Fruit fly (Drosophila melanogaster) whole organism, embryonic: Measurements from ENCODE around the gene Hrd3.

ENCODE experiments used
- Adf1 ChIP-seq: fragments of 200-800 bp; sonication (Bioruptor generic); IDR thresholded peaks from 2 replicates; pipeline ENCODE4 v1.3.6; 2022; ENCODE audit warnings: missing biosample characterization, missing genetic modification characterization
- CG12391 ChIP-seq: fragments of 200-800 bp; sonication (Bioruptor generic); optimal IDR thresholded peaks from 3 replicates; lab custom pipeline; 2018; ENCODE audit warnings: missing biosample characterization, mild to moderate bottlenecking, missing genetic modification characterization, moderate library complexity
- CG14965 ChIP-seq: fragments of 200-800 bp; sonication (Bioruptor generic); optimal IDR thresholded peaks from 2 replicates; lab custom pipeline; 2016; ENCODE audit warnings: missing biosample characterization, missing genetic modification characterization, borderline replicate concordance
- CG15479 ChIP-seq: fragments of 200-800 bp; sonication (Bioruptor generic); optimal IDR thresholded peaks from 3 replicates; lab custom pipeline; 2019; ENCODE audit warnings: missing biosample characterization, mild to moderate bottlenecking, missing genetic modification characterization, moderate library complexity
- CG15514 ChIP-seq: fragments of 200-800 bp; sonication (Bioruptor generic); optimal IDR thresholded peaks from 3 replicates; lab custom pipeline; 2017; ENCODE audit warnings: missing biosample characterization, missing genetic modification characterization, mild to moderate bottlenecking, moderate library complexity, missing genetic modification reagents
- CG1603 ChIP-seq: fragments of 200-800 bp; sonication (Bioruptor generic); optimal IDR thresholded peaks from 2 replicates; lab custom pipeline; 2019; ENCODE audit warnings: missing biosample characterization, mild to moderate bottlenecking, missing genetic modification characterization, moderate library complexity
- CG1647 ChIP-seq: fragments of 200-800 bp; sonication (Bioruptor generic); optimal IDR thresholded peaks from 3 replicates; lab custom pipeline; 2016; ENCODE audit warnings: missing biosample characterization, missing genetic modification characterization
- CG16863 ChIP-seq: fragments of 200-800 bp; sonication (Bioruptor generic); optimal IDR thresholded peaks from 3 replicates; lab custom pipeline; 2016; ENCODE audit warnings: missing biosample characterization, missing genetic modification characterization
- CG18262 ChIP-seq: fragments of 200-800 bp; optimal IDR thresholded peaks from 3 replicates; lab custom pipeline; 2019; ENCODE audit warnings: missing biosample characterization, mild to moderate bottlenecking, missing genetic modification characterization, moderate library complexity
- CG18619 ChIP-seq: fragments of 200-800 bp; sonication (Bioruptor generic); optimal IDR thresholded peaks from 3 replicates; lab custom pipeline; 2017; ENCODE audit warnings: missing biosample characterization, mild to moderate bottlenecking, missing genetic modification characterization
- CG2129 ChIP-seq: fragments of 200-800 bp; sonication (Bioruptor generic); IDR thresholded peaks from 2 replicates; pipeline ENCODE4 v1.3.6; 2022; ENCODE audit warnings: missing biosample characterization, missing genetic modification characterization; ENCODE audit not compliant: partially characterized antibody
- CG33557 ChIP-seq: fragments of 200-800 bp; sonication (Bioruptor generic); optimal IDR thresholded peaks from 2 replicates; lab custom pipeline; 2019; ENCODE audit warnings: missing biosample characterization, mild to moderate bottlenecking, missing genetic modification characterization, moderate library complexity
- CG34224 ChIP-seq: fragments of 200-800 bp; sonication (Bioruptor generic); IDR thresholded peaks from 3 replicates; pipeline ENCODE4 v1.3.6; 2022; ENCODE audit warnings: missing biosample characterization, missing genetic modification characterization; ENCODE audit not compliant: partially characterized antibody
- CG3995 ChIP-seq: fragments of 200-800 bp; sonication (Bioruptor generic); optimal IDR thresholded peaks from 3 replicates; lab custom pipeline; 2016; ENCODE audit warnings: missing biosample characterization, missing genetic modification characterization
- CG6689 ChIP-seq: fragments of 200-800 bp; sonication (Bioruptor generic); IDR thresholded peaks from 2 replicates; pipeline ENCODE4 v1.3.6; 2022; ENCODE audit warnings: missing biosample characterization, missing genetic modification characterization
- CG8944 ChIP-seq: fragments of 200-800 bp; sonication (Bioruptor generic); optimal IDR thresholded peaks from 3 replicates; lab custom pipeline; 2016; ENCODE audit warnings: missing biosample characterization, missing genetic modification characterization
- CG9215 ChIP-seq: fragments of 200-800 bp; sonication (Bioruptor generic); IDR thresholded peaks from 2 replicates; pipeline ENCODE4 v1.3.6; 2022; ENCODE audit warnings: missing biosample characterization, missing genetic modification characterization
- CG9797 ChIP-seq: fragments of 200-800 bp; sonication (Bioruptor generic); optimal IDR thresholded peaks from 3 replicates; lab custom pipeline; 2018; ENCODE audit warnings: missing biosample characterization, mild to moderate bottlenecking, missing genetic modification characterization
- CHES-1-like ChIP-seq: fragments of 200-800 bp; sonication (Bioruptor generic); optimal IDR thresholded peaks from 2 replicates; lab custom pipeline; 2016; ENCODE audit warnings: missing biosample characterization, missing genetic modification characterization
- D19B ChIP-seq: fragments of 200-800 bp; sonication (Bioruptor generic); optimal IDR thresholded peaks from 2 replicates; lab custom pipeline; 2017; ENCODE audit warnings: missing biosample characterization, mild to moderate bottlenecking, missing genetic modification characterization
- Deaf1 ChIP-seq: fragments of 200-800 bp; optimal IDR thresholded peaks from 3 replicates; lab custom pipeline; 2019; ENCODE audit warnings: missing biosample characterization, mild to moderate bottlenecking, missing genetic modification characterization, moderate library complexity
- Dip3 ChIP-seq: fragments of 200-800 bp; sonication (Bioruptor generic); optimal IDR thresholded peaks from 3 replicates; lab custom pipeline; 2016; ENCODE audit warnings: missing biosample characterization, missing genetic modification characterization
- Dref ChIP-seq: fragments of 200-800 bp; sonication (Bioruptor generic); IDR thresholded peaks from 2 replicates; pipeline ENCODE4 v1.3.6; 2022; ENCODE audit warnings: missing biosample characterization, missing genetic modification characterization
- Hey ChIP-seq: fragments of 200-800 bp; sonication (Bioruptor generic); optimal IDR thresholded peaks from 3 replicates; lab custom pipeline; 2018; ENCODE audit warnings: missing biosample characterization, mild to moderate bottlenecking, missing genetic modification characterization
- Hr78 ChIP-seq, 2 experiments: fragments of 200-800 bp in 1 of 2; fragments of >200 bp in 1 of 2; sonication (Bioruptor generic) in 1 of 2; optimal IDR thresholded peaks; 2 replicates each; lab custom pipeline; 2017 to 2019; ENCODE audit warnings: missing biosample characterization in 2 of 2, missing genetic modification characterization in 2 of 2, mild to moderate bottlenecking in 1 of 2, moderate library complexity in 1 of 2
- Jarid2 ChIP-seq: fragments of 200-800 bp; sonication (Bioruptor generic); optimal IDR thresholded peaks from 3 replicates; lab custom pipeline; 2017; ENCODE audit warnings: mild to moderate bottlenecking, missing biosample characterization, missing genetic modification reagents, missing genetic modification characterization
- Kr ChIP-seq: fragments of 200-800 bp; sonication (Bioruptor generic); optimal IDR thresholded peaks from 2 replicates; lab custom pipeline; 2017; ENCODE audit warnings: missing biosample characterization, mild to moderate bottlenecking, missing genetic modification characterization
- MESR4 ChIP-seq: fragments of 200-800 bp; sonication (Bioruptor generic); optimal IDR thresholded peaks from 2 replicates; lab custom pipeline; 2018; ENCODE audit warnings: missing biosample characterization, mild to moderate bottlenecking, missing genetic modification characterization, moderate library complexity
- MTF-1 ChIP-seq: fragments of 200-800 bp; sonication (Bioruptor generic); optimal IDR thresholded peaks from 2 replicates; lab custom pipeline; 2018; ENCODE audit warnings: missing biosample characterization, mild to moderate bottlenecking, missing genetic modification characterization, borderline replicate concordance
- Mrtf ChIP-seq: fragments of 200-800 bp; sonication (Bioruptor generic); IDR thresholded peaks from 3 replicates; pipeline ENCODE4 v1.3.6; 2022; ENCODE audit warnings: missing biosample characterization, missing genetic modification characterization
- Nf-YB ChIP-seq: fragments of 200-800 bp; sonication (Bioruptor generic); optimal IDR thresholded peaks from 3 replicates; lab custom pipeline; 2019; ENCODE audit warnings: missing biosample characterization, mild to moderate bottlenecking, missing genetic modification characterization, moderate library complexity
- Oli ChIP-seq: fragments of 200-800 bp; sonication (Bioruptor generic); optimal IDR thresholded peaks from 2 replicates; lab custom pipeline; 2018; ENCODE audit warnings: missing biosample characterization, mild to moderate bottlenecking, missing genetic modification characterization, moderate library complexity
- Ptx1 ChIP-seq: fragments of 200-800 bp; sonication (Bioruptor generic); IDR thresholded peaks from 2 replicates; pipeline ENCODE4 v1.3.6; 2022; ENCODE audit warnings: missing biosample characterization, missing genetic modification characterization
- Ssrp ChIP-seq: fragments of 200-800 bp; sonication (Bioruptor generic); optimal IDR thresholded peaks from 2 replicates; lab custom pipeline; 2018; ENCODE audit warnings: missing biosample characterization, mild to moderate bottlenecking, missing genetic modification characterization, moderate library complexity
- Stat92E ChIP-seq, 3 experiments: fragments of >200 bp in 2 of 3; fragments of 200-800 bp in 1 of 3; sonication (Bioruptor generic) in 1 of 3; optimal IDR thresholded peaks; 2 replicates each; lab custom pipeline; 2017 to 2019; ENCODE audit warnings: missing biosample characterization in 3 of 3, missing genetic modification characterization in 3 of 3, mild to moderate bottlenecking in 1 of 3, moderate library complexity in 1 of 3
- abd-A ChIP-seq: fragments of 200-800 bp; sonication (Bioruptor generic); optimal IDR thresholded peaks from 3 replicates; lab custom pipeline; 2019; ENCODE audit warnings: missing biosample characterization, mild to moderate bottlenecking, missing genetic modification characterization, moderate library complexity
- ac ChIP-seq: fragments of 200-800 bp; sonication (Bioruptor generic); optimal IDR thresholded peaks from 3 replicates; lab custom pipeline; 2017; ENCODE audit warnings: missing biosample characterization, mild to moderate bottlenecking, missing genetic modification characterization
- btn ChIP-seq: fragments of 200-800 bp; sonication (Bioruptor generic); optimal IDR thresholded peaks from 2 replicates; lab custom pipeline; 2016; ENCODE audit warnings: missing biosample characterization, missing genetic modification characterization
- chinmo ChIP-seq: fragments of 200-800 bp; sonication (Bioruptor generic); IDR thresholded peaks from 4 replicates; pipeline ENCODE4 v1.3.6; 2022; ENCODE audit warnings: missing biosample characterization, missing genetic modification characterization; ENCODE audit not compliant: partially characterized antibody
- dmrt11E ChIP-seq: fragments of 200-800 bp; sonication (Bioruptor generic); optimal IDR thresholded peaks from 3 replicates; lab custom pipeline; 2018; ENCODE audit warnings: missing biosample characterization, mild to moderate bottlenecking, missing genetic modification characterization, moderate library complexity
- dpn ChIP-seq, 2 experiments: fragments of 200-800 bp; sonication (Bioruptor generic); optimal IDR thresholded peaks; 3 replicates each; lab custom pipeline; 2016; ENCODE audit warnings: missing biosample characterization in 2 of 2, missing genetic modification characterization in 2 of 2
- emc ChIP-seq: fragments of 200-800 bp; sonication (Bioruptor generic); optimal IDR thresholded peaks from 2 replicates; lab custom pipeline; 2016; ENCODE audit warnings: missing biosample characterization, missing genetic modification characterization
- gfzf ChIP-seq: fragments of 200-800 bp; sonication (Bioruptor generic); optimal IDR thresholded peaks from 2 replicates; lab custom pipeline; 2016; ENCODE audit warnings: missing biosample characterization, mild to moderate bottlenecking, missing genetic modification characterization, moderate library complexity
- lbe ChIP-seq: fragments of 200-800 bp; sonication (Bioruptor generic); optimal IDR thresholded peaks from 2 replicates; lab custom pipeline; 2016; ENCODE audit warnings: missing biosample characterization, mild to moderate bottlenecking, missing genetic modification characterization
- mam ChIP-seq: fragments of 200-800 bp; sonication (Bioruptor generic); optimal IDR thresholded peaks from 3 replicates; lab custom pipeline; 2016; ENCODE audit warnings: missing biosample characterization, missing genetic modification characterization
- pum ChIP-seq: fragments of 200-800 bp; sonication (Bioruptor generic); optimal IDR thresholded peaks from 2 replicates; lab custom pipeline; 2016; ENCODE audit warnings: missing biosample characterization, missing genetic modification characterization
- sug ChIP-seq: fragments of 200-800 bp; optimal IDR thresholded peaks from 2 replicates; lab custom pipeline; 2019; ENCODE audit warnings: missing biosample characterization, mild to moderate bottlenecking, missing genetic modification characterization, moderate library complexity
- tin ChIP-seq: fragments of 200-800 bp; sonication (Bioruptor generic); optimal IDR thresholded peaks from 3 replicates; lab custom pipeline; 2016; ENCODE audit warnings: missing biosample characterization, missing genetic modification characterization
- yki ChIP-seq: fragments of >200 bp; optimal IDR thresholded peaks from 3 replicates; lab custom pipeline; 2018

Gene Hrd3

DNA sequence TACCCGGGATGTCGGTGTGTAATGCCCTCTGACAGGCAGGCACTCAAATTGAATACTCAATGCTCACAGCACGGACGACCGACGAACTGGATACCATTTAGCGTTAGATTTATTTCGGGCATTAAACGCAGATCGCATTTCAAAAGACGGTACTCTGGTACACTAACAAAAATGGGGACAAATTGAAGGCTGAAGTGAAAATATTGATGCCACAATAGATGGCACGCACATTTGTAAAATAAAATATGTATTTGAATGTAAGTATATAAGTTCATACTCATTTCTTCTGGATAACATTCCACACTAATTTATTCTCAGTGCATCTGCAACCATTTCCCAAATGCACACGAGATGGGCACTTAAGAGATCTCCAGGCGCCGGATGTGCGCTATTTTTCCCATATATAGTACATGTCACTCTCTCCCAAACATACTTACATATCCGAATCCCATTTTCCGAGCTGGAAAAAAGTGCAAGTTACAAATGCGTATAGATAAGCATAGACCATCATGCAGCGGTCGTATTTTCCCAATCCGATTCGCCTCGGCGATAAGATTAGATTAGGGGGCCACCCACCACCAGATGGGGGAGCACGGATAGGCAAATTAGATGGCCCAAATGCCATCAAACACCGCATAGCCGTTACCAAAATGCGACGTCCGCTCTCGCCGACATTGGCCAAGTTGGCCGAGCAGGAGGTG, 48.7 kb downstream of the Hrd3 start, which contains the start of gene CG10301 (continued):
- no peak for TF ChIP-seq CG34224 (GFP tag; lab: Robert Waterston, UW)
- TF ChIP-seq CG12391 (tag; lab: Kevin White, UChicago): peak; percentile 72
- TF ChIP-seq chinmo (GFP tag; lab: Robert Waterston, UW): no peak
- TF ChIP-seq Hey (tag; lab: Kevin White, UChicago): no peak
- TF ChIP-seq pum (GFP tag; lab: Kevin White, UChicago): no peak
- TF ChIP-seq Ssrp: peak; percentile 66
- TF ChIP-seq CG2129 (GFP tag; lab: Robert Waterston, UW): no peak
- no peak for TF ChIP-seq yki
- peak; percentile 59 for TF ChIP-seq CG6689
- no peak for TF ChIP-seq lbe
- TF ChIP-seq CG14965 (GFP tag; lab: Kevin White, UChicago): no peak
- no peak for TF ChIP-seq CG9215
- peak; percentile 20; the same call in 1 of the 3 replicates for TF ChIP-seq Mrtf (GFP tag; lab: Robert Waterston, UW)
- TF ChIP-seq CG15479: no peak
- peak; percentile 36 for TF ChIP-seq btn (GFP tag; lab: Kevin White, UChicago)
- TF ChIP-seq dmrt11E: peak; percentile 89
- TF ChIP-seq CG1647: peak; percentile 25
- no peak for TF ChIP-seq MTF-1 (GFP tag; lab: Kevin White, UChicago)
- TF ChIP-seq tin (GFP tag; lab: Kevin White, UChicago): peak; percentile 66
- no peak for TF ChIP-seq Kr (GFP tag; lab: Kevin White, UChicago)
- TF ChIP-seq CG9797 (GFP tag; lab: Kevin White, UChicago): no peak
- TF ChIP-seq mam (GFP tag; lab: Kevin White, UChicago): peak; percentile 13
- TF ChIP-seq Ptx1 (GFP tag; lab: Robert Waterston, UW): peak; percentile 43; the same call in 1 of the 2 replicates
- no peak for TF ChIP-seq abd-A (tag; lab: Kevin White, UChicago)
- no peak for TF ChIP-seq Deaf1 (tag; lab: Kevin White, UChicago)
- TF ChIP-seq CG15514 (GFP tag; lab: Kevin White, UChicago): no peak
- peak; percentile 61 for TF ChIP-seq CG33557 (GFP tag; lab: Kevin White, UChicago)
- no peak for TF ChIP-seq Dip3 (GFP tag; lab: Kevin White, UChicago)
- TF ChIP-seq sug (tag; lab: Kevin White, UChicago): no peak
- no peak for TF ChIP-seq Dref (GFP tag; lab: Robert Waterston, UW)
- peak; percentile 84 for TF ChIP-seq CG1603 (tag; lab: Kevin White, UChicago)
- peak; percentile 74 for TF ChIP-seq CG18262 (tag; lab: Kevin White, UChicago)
- TF ChIP-seq CG8944 (GFP tag; lab: Kevin White, UChicago): peak; percentile 22
- TF ChIP-seq Adf1: no peak
- TF ChIP-seq ac (GFP tag; lab: Kevin White, UChicago): peak; percentile 61
- no peak for TF ChIP-seq Stat92E (GFP tag; optimal IDR thresholded peaks at IDR 0.05; lab: Kevin White, UChicago)
- peak; percentile 26 for TF ChIP-seq CG16863 (GFP tag; lab: Kevin White, UChicago)
- no peak for TF ChIP-seq CG3995 (GFP tag; lab: Kevin White, UChicago)
- no peak for TF ChIP-seq emc (GFP tag; lab: Kevin White, UChicago)
- TF ChIP-seq Oli: peak; percentile 65
- no peak for TF ChIP-seq Hr78 (GFP tag; optimal IDR thresholded peaks at IDR 0.05; lab: Kevin White, UChicago)
- no peak for TF ChIP-seq CHES-1-like
- no peak for TF ChIP-seq gfzf (GFP tag; lab: Kevin White, UChicago)
- no peak for TF ChIP-seq CG18619 (GFP tag; lab: Kevin White, UChicago)
- no peak for TF ChIP-seq D19B (GFP tag; lab: Kevin White, UChicago)
- peak; percentile 32 to 49 for TF ChIP-seq dpn (GFP tag; optimal IDR thresholded peaks at IDR 0.05; lab: Kevin White, UChicago)
- TF ChIP-seq MESR4 (GFP tag; lab: Kevin White, UChicago): no peak
- peak; percentile 8 for TF ChIP-seq Nf-YB (GFP tag; lab: Kevin White, UChicago)
- TF ChIP-seq Jarid2 (GFP tag; lab: Kevin White, UChicago): no peak
